Fruit fly (Drosophila melanogaster) whole organism, wandering third instar larva: Measurements from ENCODE around the gene CG32066.

Experiments used
- Abd-B ChIP-seq: fragments of >200 bp; optimal IDR thresholded peaks from 2 replicates; lab custom pipeline; 2017; ENCODE audit warnings: missing biosample characterization, missing genetic modification characterization
- CG32264 ChIP-seq: fragments of 200-800 bp; sonication (Bioruptor generic); optimal IDR thresholded peaks from 2 replicates; lab custom pipeline; 2016; ENCODE audit warnings: missing biosample characterization, missing genetic modification characterization
- CG9705 ChIP-seq: fragments of 200-800 bp; sonication (Bioruptor generic); optimal IDR thresholded peaks from 2 replicates; lab custom pipeline; 2018; ENCODE audit warnings: missing biosample characterization, mild to moderate bottlenecking, missing genetic modification characterization
- CrebA ChIP-seq: fragments of 200-800 bp; sonication (Bioruptor generic); optimal IDR thresholded peaks from 2 replicates; lab custom pipeline; 2016; ENCODE audit warnings: missing biosample characterization, mild to moderate bottlenecking, missing genetic modification characterization, borderline replicate concordance
- Dif ChIP-seq: fragments of 200-275, 200-300 bp; sonication (Bioruptor generic); optimal IDR thresholded peaks from 2 replicates; lab custom pipeline; 2018; ENCODE audit warnings: missing biosample characterization, missing genetic modification characterization; ENCODE audit not compliant: partially characterized antibody
- GATAd ChIP-seq: sonication (Bioruptor generic); optimal IDR thresholded peaks from 2 replicates; lab custom pipeline; 2016; ENCODE audit warnings: missing biosample characterization, missing genetic modification characterization
- HLH106 ChIP-seq: fragments of 200-800 bp; optimal IDR thresholded peaks from 3 replicates; lab custom pipeline; 2019; ENCODE audit warnings: missing biosample characterization, mild to moderate bottlenecking, missing genetic modification characterization, moderate library complexity
- Hnf4 ChIP-seq: fragments of 200-800 bp; sonication (Bioruptor generic); optimal IDR thresholded peaks from 2 replicates; lab custom pipeline; 2016; ENCODE audit warnings: missing biosample characterization, mild to moderate bottlenecking, missing genetic modification characterization
- Hr78 ChIP-seq: fragments of >200 bp; optimal IDR thresholded peaks from 2 replicates; lab custom pipeline; 2017; ENCODE audit warnings: missing biosample characterization, missing genetic modification characterization
- Hr83 ChIP-seq: fragments of 200-300 bp; sonication (Bioruptor generic); optimal IDR thresholded peaks from 2 replicates; lab custom pipeline; 2016; ENCODE audit warnings: missing biosample characterization, mild to moderate bottlenecking, missing genetic modification characterization, moderate library complexity; ENCODE audit not compliant: poor library complexity, severe bottlenecking
- Jra ChIP-seq: sonication (Bioruptor generic); optimal IDR thresholded peaks from 2 replicates; lab custom pipeline; 2016; ENCODE audit warnings: missing biosample characterization, missing genetic modification characterization
- N ChIP-seq: fragments of >200 bp; optimal IDR thresholded peaks from 2 replicates; lab custom pipeline; 2018; ENCODE audit warnings: missing biosample characterization, missing external identifiers, missing genetic modification characterization
- OdsH ChIP-seq: fragments of 200-800 bp; sonication (Bioruptor generic); optimal IDR thresholded peaks from 2 replicates; lab custom pipeline; 2016; ENCODE audit warnings: missing biosample characterization, mild to moderate bottlenecking, missing genetic modification characterization
- Rel ChIP-seq, 2 experiments: fragments of 200-800 bp; sonication (Bioruptor generic) in 1 of 2; optimal IDR thresholded peaks; 2 replicates in 1 of 2; 3 replicates in 1 of 2; lab custom pipeline; 2016 to 2019; ENCODE audit warnings: mild to moderate bottlenecking in 2 of 2, missing biosample characterization in 2 of 2, missing genetic modification characterization in 2 of 2, moderate library complexity in 1 of 2
- Vsx2 ChIP-seq: fragments of 200-300, 225-300 bp; sonication (Bioruptor generic); optimal IDR thresholded peaks from 2 replicates; lab custom pipeline; 2018; ENCODE audit warnings: missing biosample characterization, missing genetic modification characterization; ENCODE audit not compliant: partially characterized antibody
- dmrt93B ChIP-seq: fragments of 200-800 bp; sonication (Bioruptor generic); optimal IDR thresholded peaks from 2 replicates; lab custom pipeline; 2018; ENCODE audit warnings: missing biosample characterization, mild to moderate bottlenecking, missing genetic modification characterization
- jim ChIP-seq: fragments of 175-275, 200-325 bp; sonication (Bioruptor generic); optimal IDR thresholded peaks from 2 replicates; lab custom pipeline; 2016; ENCODE audit warnings: missing biosample characterization, mild to moderate bottlenecking, missing genetic modification characterization
- lola ChIP-seq: fragments of >200 bp; optimal IDR thresholded peaks from 2 replicates; lab custom pipeline; 2017; ENCODE audit warnings: missing biosample characterization, missing genetic modification characterization
- rgr ChIP-seq: fragments of 200-800 bp; sonication (Bioruptor generic); optimal IDR thresholded peaks from 3 replicates; lab custom pipeline; 2016; ENCODE audit warnings: missing biosample characterization, mild to moderate bottlenecking, missing genetic modification characterization
- sv ChIP-seq: fragments of 200-800 bp; sonication (Bioruptor generic); optimal IDR thresholded peaks from 3 replicates; lab custom pipeline; 2016; ENCODE audit warnings: missing biosample characterization, missing genetic modification characterization

The CG32066 gene

dm6 chr3L:10623476-10623875 lies 37.3 kb downstream of the CG32066 start, which contains the start of gene CG42521:
CG42521 (minus strand) TSS chr3L:10623576.
- TF ChIP-seq CG9705 (GFP tag; lab: Kevin White, UChicago) (no peak), N (GFP tag; lab: Kevin White, UChicago) (no peak), sv (GFP tag; lab: Kevin White, UChicago) (no peak), Vsx2 (no peak), Abd-B (GFP tag; lab: Kevin White, UChicago) (no peak), HLH106 (no peak), Hr78 (GFP tag; lab: Kevin White, UChicago) (no peak)
- TF ChIP-seq, all 38 proteins: peak for 0

dm6 chr3L:10599512-10599911 lies 61.3 kb downstream of the CG32066 start:
- TF ChIP-seq sv (GFP tag; lab: Kevin White, UChicago) = no peak
- TF ChIP-seq Hr83 = no peak
- TF ChIP-seq OdsH = no peak
- no peak for TF ChIP-seq CG32264
- TF ChIP-seq Hnf4 (GFP tag; lab: Kevin White, UChicago) = no peak
- TF ChIP-seq Jra (GFP tag; lab: Kevin White, UChicago) = no peak
- no peak for TF ChIP-seq N (GFP tag; lab: Kevin White, UChicago)
- TF ChIP-seq HLH106 = no peak
- no peak for TF ChIP-seq GATAd (GFP tag; lab: Kevin White, UChicago)
- no peak for TF ChIP-seq dmrt93B
- no peak for TF ChIP-seq Rel (GFP tag; optimal IDR thresholded peaks at IDR 0.05; lab: Kevin White, UChicago)
- no peak for TF ChIP-seq Rel (tag; optimal IDR thresholded peaks at IDR 0.05; lab: Kevin White, UChicago)
- no peak for TF ChIP-seq rgr (GFP tag; lab: Kevin White, UChicago)
- TF ChIP-seq Vsx2 = no peak
- no peak for TF ChIP-seq CG9705 (GFP tag; lab: Kevin White, UChicago)
- no peak for TF ChIP-seq CrebA (GFP tag; lab: Kevin White, UChicago)
- no peak for TF ChIP-seq jim
- TF ChIP-seq Dif (GFP tag; lab: Kevin White, UChicago) = no peak
- no peak for TF ChIP-seq lola
